Worm (Caenorhabditis elegans) whole organism, early embryonic: ENCODE results near the gene F57F4.2.

Experiments used
- B0310.2 ChIP-seq: sonication (generic microtip); optimal IDR thresholded peaks from 2 replicates; lab custom pipeline; 2016; ENCODE audit warnings: mild to moderate bottlenecking, missing genetic modification characterization, missing compliant biosample characterization
- F13C5.2 ChIP-seq: sonication (generic microtip); optimal IDR thresholded peaks from 2 replicates; lab custom pipeline; 2017; ENCODE audit warnings: mild to moderate bottlenecking, missing genetic modification characterization, inconsistent platforms, missing compliant biosample characterization
- aly-1 ChIP-seq: sonication (generic microtip); optimal IDR thresholded peaks from 2 replicates; lab custom pipeline; 2016; ENCODE audit warnings: missing genetic modification characterization, missing compliant biosample characterization
- ama-1 ChIP-seq: fragments of 150-350 bp; optimal IDR thresholded peaks from 2 replicates; lab custom pipeline; 2014
- ceh-13 ChIP-seq: fragments of 200-800 bp; sonication (Bioruptor generic); optimal IDR thresholded peaks from 2 replicates; lab custom pipeline; 2018; ENCODE audit warnings: mild to moderate bottlenecking, missing genetic modification characterization, missing compliant biosample characterization
- ceh-36 ChIP-seq: sonication (generic microtip); optimal IDR thresholded peaks from 2 replicates; lab custom pipeline; 2016; ENCODE audit warnings: missing genetic modification characterization, inconsistent platforms, missing compliant biosample characterization
- ets-7 ChIP-seq: sonication (generic microtip); optimal IDR thresholded peaks from 2 replicates; lab custom pipeline; 2016; ENCODE audit warnings: missing genotype, missing genetic modification characterization, missing compliant biosample characterization
- flt-1 ChIP-seq: fragments of 200-800 bp; sonication (Bioruptor generic); IDR thresholded peaks from 2 replicates; pipeline ENCODE4 v1.3.6; 2022; ENCODE audit warnings: missing genetic modification characterization, missing compliant biosample characterization
- hmbx-1 ChIP-seq: sonication (generic microtip); optimal IDR thresholded peaks from 2 replicates; lab custom pipeline; 2016; ENCODE audit warnings: mild to moderate bottlenecking, missing genetic modification characterization, missing compliant biosample characterization
- hmg-4 ChIP-seq: fragments of 200-800 bp; sonication (Bioruptor generic); optimal IDR thresholded peaks from 2 replicates; lab custom pipeline; 2018; ENCODE audit warnings: mild to moderate bottlenecking, missing genetic modification characterization, missing compliant biosample characterization
- hnd-1 ChIP-seq: sonication (generic microtip); optimal IDR thresholded peaks from 2 replicates; lab custom pipeline; 2016; ENCODE audit warnings: missing genetic modification characterization, missing compliant biosample characterization
- pes-1 ChIP-seq: fragments of 200-800 bp; sonication (Bioruptor generic); IDR thresholded peaks from 2 replicates; pipeline ENCODE4 v1.3.6; 2022; ENCODE audit warnings: missing genetic modification reagents, missing genetic modification characterization, missing compliant biosample characterization
- scrt-1 ChIP-seq: fragments of 200-800 bp; sonication (Bioruptor generic); IDR thresholded peaks from 2 replicates; pipeline ENCODE4 v1.3.6; 2022; ENCODE audit warnings: missing genetic modification characterization, missing compliant biosample characterization
- sea-1 ChIP-seq: fragments of 200-800 bp; sonication (Bioruptor generic); conservative IDR thresholded peaks from 2 replicates; pipeline ENCODE4 v1.3.6; 2022; ENCODE audit warnings: missing genetic modification characterization, missing compliant biosample characterization
- tbx-11 ChIP-seq: fragments of 200-800 bp; sonication (Bioruptor generic); IDR thresholded peaks from 2 replicates; pipeline ENCODE4 v1.3.6; 2022; ENCODE audit warnings: missing genetic modification characterization, missing compliant biosample characterization
- tbx-37 ChIP-seq: fragments of 200-800 bp; sonication (Bioruptor generic); conservative IDR thresholded peaks from 2 replicates; pipeline ENCODE4 v1.3.6; 2022; ENCODE audit warnings: missing genetic modification reagents, missing genetic modification characterization, missing compliant biosample characterization
- tra-4 ChIP-seq: sonication (generic microtip); optimal IDR thresholded peaks from 2 replicates; lab custom pipeline; 2017; ENCODE audit warnings: missing genetic modification characterization, missing compliant biosample characterization

The F57F4.2 gene

ce11 chrV:6374844-6375243 is 14.7 kb downstream of the F57F4.2 start, which contains the start of gene F13H6.5:
Gene F13H6.5 (minus strand): TSS chrV:6374944.
- TF ChIP-seq aly-1 (tag; lab: Kevin White, UChicago) (no peak), tbx-11 (no peak), tra-4 (no peak), ceh-13 (no peak), scrt-1 (GFP tag; lab: Robert Waterston, UW) (no peak), ceh-36 (no peak), ama-1 (lab: Kevin White, UChicago) (no peak)

ce11 chrV:6368494-6368893 is 21.0 kb downstream of the F57F4.2 start:
- no peak for TF ChIP-seq flt-1 (GFP tag; lab: Robert Waterston, UW)

- TF ChIP-seq aly-1 (tag; lab: Kevin White, UChicago), result no peak
- no peak for TF ChIP-seq ama-1 (lab: Kevin White, UChicago)
- TF ChIP-seq hnd-1 (tag; lab: Kevin White, UChicago), result no peak
- TF ChIP-seq flt-1 (GFP tag; lab: Robert Waterston, UW), result no peak
- TF ChIP-seq pes-1 (GFP tag; lab: Robert Waterston, UW), result no peak
- TF ChIP-seq hmg-4 (GFP tag; lab: Kevin White, UChicago), result no peak
- TF ChIP-seq ceh-13, result no peak
Observed at ce11 chrV:6365597-6365996, 23.9 kb downstream of the F57F4.2 start, which contains the start of gene cest-33. Gene cest-33 (minus strand): TSS chrV:6365671.

- TF ChIP-seq flt-1 (GFP tag; lab: Robert Waterston, UW) (no peak), tra-4 (no peak), hmg-4 (GFP tag; lab: Kevin White, UChicago) (no peak), tbx-11 (no peak), hnd-1 (tag; lab: Kevin White, UChicago) (no peak), ets-7 (tag; lab: Kevin White, UChicago) (no peak), pes-1 (GFP tag; lab: Robert Waterston, UW) (no peak), tbx-37 (no peak), sea-1 (GFP tag; lab: Robert Waterston, UW) (no peak), scrt-1 (GFP tag; lab: Robert Waterston, UW) (no peak), ceh-36 (no peak), ama-1 (lab: Kevin White, UChicago) (no peak), hmbx-1 (tag; lab: Kevin White, UChicago) (no peak)
Observed at ce11 chrV:6364806-6365205, 24.7 kb downstream of the F57F4.2 start.

ce11 chrV:6361688-6362087 is 27.8 kb downstream of the F57F4.2 start:
- no peak for TF ChIP-seq ceh-13
- no peak for TF ChIP-seq tbx-37
- TF ChIP-seq hmbx-1 (tag; lab: Kevin White, UChicago), result no peak
- TF ChIP-seq pes-1 (GFP tag; lab: Robert Waterston, UW), result no peak
- TF ChIP-seq aly-1 (tag; lab: Kevin White, UChicago), result no peak
- no peak for TF ChIP-seq tra-4
- no peak for TF ChIP-seq ama-1 (lab: Kevin White, UChicago)
- no peak for TF ChIP-seq B0310.2 (tag; lab: Kevin White, UChicago)
- TF ChIP-seq sea-1 (GFP tag; lab: Robert Waterston, UW), result no peak
- no peak for TF ChIP-seq ceh-36
- TF ChIP-seq scrt-1 (GFP tag; lab: Robert Waterston, UW), result no peak
- no peak for TF ChIP-seq hnd-1 (tag; lab: Kevin White, UChicago)
- TF ChIP-seq F13C5.2 (tag; lab: Kevin White, UChicago), result no peak
- TF ChIP-seq flt-1 (GFP tag; lab: Robert Waterston, UW), result no peak
- no peak for TF ChIP-seq hmg-4 (GFP tag; lab: Kevin White, UChicago)
- TF ChIP-seq ets-7 (tag; lab: Kevin White, UChicago), result no peak
- TF ChIP-seq tbx-11, result no peak

ce11 chrV:6359522-6359921 is 30.0 kb downstream of the F57F4.2 start:
- TF ChIP-seq ceh-36, result no peak
- TF ChIP-seq ama-1 (lab: Kevin White, UChicago), result no peak
- no peak for TF ChIP-seq flt-1 (GFP tag; lab: Robert Waterston, UW)
- no peak for TF ChIP-seq B0310.2 (tag; lab: Kevin White, UChicago)
- TF ChIP-seq aly-1 (tag; lab: Kevin White, UChicago), result no peak
- no peak for TF ChIP-seq hnd-1 (tag; lab: Kevin White, UChicago)
- no peak for TF ChIP-seq ets-7 (tag; lab: Kevin White, UChicago)
- TF ChIP-seq tbx-37, result no peak
- no peak for TF ChIP-seq tra-4
- no peak for TF ChIP-seq hmg-4 (GFP tag; lab: Kevin White, UChicago)
- TF ChIP-seq scrt-1 (GFP tag; lab: Robert Waterston, UW), result no peak
- no peak for TF ChIP-seq sea-1 (GFP tag; lab: Robert Waterston, UW)
- no peak for TF ChIP-seq tbx-11

ce11 chrV:6358709-6359108 is 30.8 kb downstream of the F57F4.2 start:
- no peak for TF ChIP-seq pes-1 (GFP tag; lab: Robert Waterston, UW)
- TF ChIP-seq scrt-1 (GFP tag; lab: Robert Waterston, UW), result no peak
- TF ChIP-seq sea-1 (GFP tag; lab: Robert Waterston, UW), result no peak
- no peak for TF ChIP-seq ama-1 (lab: Kevin White, UChicago)
- no peak for TF ChIP-seq ets-7 (tag; lab: Kevin White, UChicago)
- no peak for TF ChIP-seq ceh-13
- no peak for TF ChIP-seq tbx-11
- no peak for TF ChIP-seq F13C5.2 (tag; lab: Kevin White, UChicago)
- TF ChIP-seq tra-4, result no peak
- no peak for TF ChIP-seq ceh-36
- no peak for TF ChIP-seq aly-1 (tag; lab: Kevin White, UChicago)
- TF ChIP-seq flt-1 (GFP tag; lab: Robert Waterston, UW), result no peak
- TF ChIP-seq hmg-4 (GFP tag; lab: Kevin White, UChicago), result no peak
- no peak for TF ChIP-seq tbx-37
- no peak for TF ChIP-seq hmbx-1 (tag; lab: Kevin White, UChicago)

- TF ChIP-seq aly-1 (tag; lab: Kevin White, UChicago) (no peak), ceh-36 (no peak), flt-1 (GFP tag; lab: Robert Waterston, UW) (no peak), ceh-13 (no peak), tbx-37 (no peak), scrt-1 (GFP tag; lab: Robert Waterston, UW) (no peak), ama-1 (lab: Kevin White, UChicago) (no peak), hmg-4 (GFP tag; lab: Kevin White, UChicago) (no peak), tbx-11 (no peak), ets-7 (tag; lab: Kevin White, UChicago) (no peak), pes-1 (GFP tag; lab: Robert Waterston, UW) (no peak), B0310.2 (tag; lab: Kevin White, UChicago) (no peak), tra-4 (no peak), hmbx-1 (tag; lab: Kevin White, UChicago) (no peak)
Observed at ce11 chrV:6357236-6357635, 32.3 kb downstream of the F57F4.2 start.
